Worm (Caenorhabditis elegans): ENCODE results near the gene cnc-1.

DNA sequence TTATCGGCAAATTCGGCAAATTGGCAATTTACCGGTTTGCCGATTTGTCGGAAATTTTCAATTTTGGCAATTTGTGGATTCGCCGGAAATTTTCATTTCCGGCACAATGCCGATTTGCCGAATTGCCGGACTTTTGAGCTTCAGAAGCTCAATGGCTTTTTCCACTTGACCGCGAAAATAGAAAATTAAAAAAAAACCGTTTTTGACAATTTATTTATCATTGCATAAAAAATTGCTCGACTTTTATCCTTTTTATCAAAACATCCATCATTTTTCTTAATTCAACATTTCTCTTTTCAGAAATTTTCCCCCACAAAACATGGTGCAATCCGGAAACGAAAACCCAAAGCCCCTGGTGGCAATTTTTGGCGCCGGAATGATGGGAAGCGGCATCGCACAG is 16.0 kb upstream of the cnc-1 start, which contains the start of gene hacd-1:
- TF ChIP-seq pha-4 (tag; optimal IDR thresholded peaks at IDR 0.05) (no peak), dve-1 (tag; optimal IDR thresholded peaks at IDR 0.05) (no peak), ceh-30 (tag; optimal IDR thresholded peaks at IDR 0.05) (no peak), ama-1 (optimal IDR thresholded peaks at IDR 0.05) (no peak), F13H6.1 (tag; optimal IDR thresholded peaks at IDR 0.05) (no peak), fkh-6 (tag; optimal IDR thresholded peaks at IDR 0.05) (no peak), sox-4 (tag; optimal IDR thresholded peaks at IDR 0.05) (no peak), K09A11.1 (tag; optimal IDR thresholded peaks at IDR 0.05; ENCODE audit: insufficient read depth) (no peak), eyg-1 (tag; optimal IDR thresholded peaks at IDR 0.05) (no peak), ceh-14 (tag; optimal IDR thresholded peaks at IDR 0.05) (no peak)

Data from whole organism, late embryonic.